Fruit fly (Drosophila melanogaster) whole organism, adult: ENCODE results near the gene Tango14.

Experiments
- CG11617 ChIP-seq: fragments of 200-800 bp; sonication (Bioruptor generic); optimal IDR thresholded peaks from 2 replicates; lab custom pipeline; 2017; ENCODE audit warnings: mild to moderate bottlenecking, missing biosample characterization, missing genetic modification reagents, missing genetic modification characterization
- CG12768 ChIP-seq: fragments of 200-800 bp; sonication (Bioruptor generic); optimal IDR thresholded peaks from 2 replicates; lab custom pipeline; 2017; ENCODE audit warnings: missing biosample characterization, missing genetic modification characterization, mild to moderate bottlenecking, moderate library complexity, missing genetic modification reagents
- CG14711 ChIP-seq: fragments of 200-800 bp; sonication (Bioruptor generic); optimal IDR thresholded peaks from 2 replicates; lab custom pipeline; 2018; ENCODE audit warnings: missing biosample characterization, mild to moderate bottlenecking, missing genetic modification characterization, moderate library complexity
- CG33017 ChIP-seq: fragments of 200-800 bp; sonication (Bioruptor generic); optimal IDR thresholded peaks from 2 replicates; lab custom pipeline; 2018; ENCODE audit warnings: missing biosample characterization, mild to moderate bottlenecking, missing genetic modification characterization, moderate library complexity
- CG7101 ChIP-seq: fragments of 200-800 bp; sonication (Bioruptor generic); optimal IDR thresholded peaks from 2 replicates; lab custom pipeline; 2018; ENCODE audit warnings: missing biosample characterization, mild to moderate bottlenecking, missing genetic modification characterization, moderate library complexity
- Clk ChIP-seq: fragments of 200-800 bp; sonication (Bioruptor generic); optimal IDR thresholded peaks from 2 replicates; lab custom pipeline; 2017; ENCODE audit warnings: missing biosample characterization, missing genetic modification characterization
- Hr96 ChIP-seq: fragments of 200-800 bp; sonication (Bioruptor generic); optimal IDR thresholded peaks from 2 replicates; lab custom pipeline; 2016; ENCODE audit warnings: missing biosample characterization, missing genetic modification characterization
- bab1 ChIP-seq: fragments of 200-800 bp; sonication (Bioruptor generic); optimal IDR thresholded peaks from 3 replicates; lab custom pipeline; 2019; ENCODE audit warnings: missing biosample characterization, mild to moderate bottlenecking, missing genetic modification characterization, moderate library complexity
- cic ChIP-seq: fragments of 200-800 bp; sonication (Bioruptor generic); optimal IDR thresholded peaks from 2 replicates; lab custom pipeline; 2017; ENCODE audit warnings: missing biosample characterization, mild to moderate bottlenecking, missing genetic modification characterization, moderate library complexity
- cnc ChIP-seq, 2 experiments: fragments of >200 bp; optimal IDR thresholded peaks; 2 replicates each; lab custom pipeline; 2017
- ovo ChIP-seq: fragments of 200-800 bp; sonication (Bioruptor generic); optimal IDR thresholded peaks from 2 replicates; lab custom pipeline; 2016; ENCODE audit warnings: missing biosample characterization, missing genetic modification characterization
- pad ChIP-seq: fragments of 200-800 bp; sonication (Bioruptor generic); optimal IDR thresholded peaks from 3 replicates; lab custom pipeline; 2017; ENCODE audit warnings: missing biosample characterization, missing genetic modification characterization, mild to moderate bottlenecking, moderate library complexity, missing genetic modification reagents
- tj ChIP-seq: fragments of 200-800 bp; sonication (Bioruptor generic); optimal IDR thresholded peaks from 3 replicates; lab custom pipeline; 2017; ENCODE audit warnings: missing biosample characterization, mild to moderate bottlenecking, missing genetic modification characterization, moderate library complexity
- toe ChIP-seq: fragments of 200-800 bp; sonication (Bioruptor generic); optimal IDR thresholded peaks from 2 replicates; lab custom pipeline; 2016; ENCODE audit warnings: missing biosample characterization, missing genetic modification characterization

DNA sequence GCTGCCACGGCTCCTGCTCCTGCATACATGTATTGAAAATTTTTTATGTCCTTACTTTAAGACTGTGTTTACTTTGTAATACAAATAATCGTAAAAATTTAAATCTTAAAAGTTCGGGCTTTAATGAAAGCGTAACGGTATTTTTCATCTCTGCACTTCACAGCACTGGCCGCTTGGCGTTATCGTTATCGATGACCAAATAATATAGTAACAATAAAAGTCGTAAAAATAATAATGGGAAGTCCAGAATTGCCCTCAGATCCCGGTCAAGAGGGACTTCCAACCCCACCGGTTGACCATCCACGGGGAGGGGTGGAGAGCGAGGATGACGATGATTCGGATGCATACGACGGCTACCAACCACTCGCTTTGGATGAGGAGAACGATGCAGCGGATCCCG is 7.9 kb downstream of the Tango14 start, which contains the start of gene CG14341:
- no peak for TF ChIP-seq cnc (optimal IDR thresholded peaks at IDR 0.05; lab: Kevin White, UChicago)
- TF ChIP-seq Clk (GFP tag; lab: Kevin White, UChicago), result no peak
- TF ChIP-seq CG33017 (tag; lab: Kevin White, UChicago), result no peak
- TF ChIP-seq toe (GFP tag; lab: Kevin White, UChicago), result no peak
- TF ChIP-seq pad (GFP tag; lab: Kevin White, UChicago), result no peak
- no peak for TF ChIP-seq CG11617 (GFP tag; lab: Kevin White, UChicago)
- TF ChIP-seq tj (GFP tag; lab: Kevin White, UChicago), result no peak
- TF ChIP-seq CG14711 (tag; lab: Kevin White, UChicago), result no peak
- TF ChIP-seq CG12768, result no peak
- TF ChIP-seq Hr96 (GFP tag; lab: Kevin White, UChicago), result no peak
- TF ChIP-seq bab1 (GFP tag; lab: Kevin White, UChicago), result no peak
- no peak for TF ChIP-seq ovo
- no peak for TF ChIP-seq CG7101 (tag; lab: Kevin White, UChicago)
- no peak for TF ChIP-seq cic
